Worm (Caenorhabditis elegans): ENCODE results near the gene T24H7.2.

The T24H7.2 gene

ce11 chrII:6247011-6247410 lies at the start of gene T24H7.2:
TSS of gene T24H7.2 (plus strand) at chrII:6247311.
- TF ChIP-seq lin-39 (tag; optimal IDR thresholded peaks at IDR 0.05) (no peak), lsy-2 (tag; optimal IDR thresholded peaks at IDR 0.05) (no peak), blmp-1 (tag; optimal IDR thresholded peaks at IDR 0.05; ENCODE audit: insufficient read depth) (no peak), ama-1 (optimal IDR thresholded peaks at IDR 0.05) (no peak), sem-4 (tag; optimal IDR thresholded peaks at IDR 0.05) (no peak), elt-1 (tag; optimal IDR thresholded peaks at IDR 0.05) (no peak), nhr-10 (tag; optimal IDR thresholded peaks at IDR 0.05) (no peak), ztf-4 (tag; optimal IDR thresholded peaks at IDR 0.05) (no peak)

ce11 chrII:6198468-6198867 lies 48.6 kb upstream of the T24H7.2 start, which contains the start of gene szy-4:
TSS of gene szy-4 (plus strand) at chrII:6198696.
- no peak for TF ChIP-seq sma-9 (GFP tag; optimal IDR thresholded peaks at IDR 0.05)
- TF ChIP-seq sma-9 (tag; optimal IDR thresholded peaks at IDR 0.05) = no peak
- no peak for TF ChIP-seq alr-1 (tag; optimal IDR thresholded peaks at IDR 0.05)
- no peak for TF ChIP-seq sem-4 (tag; optimal IDR thresholded peaks at IDR 0.05)
- no peak for TF ChIP-seq ztf-11 (tag; optimal IDR thresholded peaks at IDR 0.05)
- no peak for TF ChIP-seq fos-1 (tag; optimal IDR thresholded peaks at IDR 0.05)
- no peak for TF ChIP-seq nhr-6 (tag; optimal IDR thresholded peaks at IDR 0.05)
- no peak for TF ChIP-seq blmp-1 (tag; optimal IDR thresholded peaks at IDR 0.05; ENCODE audit: insufficient read depth)
- TF ChIP-seq unc-39 (tag; optimal IDR thresholded peaks at IDR 0.05) = no peak
- no peak for TF ChIP-seq R02D3.7 (tag; optimal IDR thresholded peaks at IDR 0.05)
- no peak for TF ChIP-seq crh-2 (tag; optimal IDR thresholded peaks at IDR 0.05)
- TF ChIP-seq ceh-82 (tag; optimal IDR thresholded peaks at IDR 0.05) = no peak
- no peak for TF ChIP-seq sma-3 (GFP tag; optimal IDR thresholded peaks at IDR 0.05)
- TF ChIP-seq nhr-10 (tag; optimal IDR thresholded peaks at IDR 0.05) = no peak
- no peak for TF ChIP-seq dmd-4 (tag; optimal IDR thresholded peaks at IDR 0.05)
- TF ChIP-seq C34F6.9 (tag; optimal IDR thresholded peaks at IDR 0.05) = no peak
- no peak for TF ChIP-seq lin-39 (tag; optimal IDR thresholded peaks at IDR 0.05)
- TF ChIP-seq ceh-16 (tag; optimal IDR thresholded peaks at IDR 0.05) = no peak
- no peak for TF ChIP-seq nhr-77 (tag; optimal IDR thresholded peaks at IDR 0.05)
- no peak for TF ChIP-seq F13H6.1 (tag; optimal IDR thresholded peaks at IDR 0.05)
- TF ChIP-seq skn-1 (tag; optimal IDR thresholded peaks at IDR 0.05) = no peak

- no peak for TF ChIP-seq mbf-1 (tag; optimal IDR thresholded peaks at IDR 0.05)
- no peak for TF ChIP-seq elt-3 (tag; optimal IDR thresholded peaks at IDR 0.05)
- no peak for TF ChIP-seq nhr-10 (tag; optimal IDR thresholded peaks at IDR 0.05)
- no peak for TF ChIP-seq dmd-4 (tag; optimal IDR thresholded peaks at IDR 0.05)
- no peak for TF ChIP-seq ama-1 (optimal IDR thresholded peaks at IDR 0.05)
- no peak for TF ChIP-seq ztf-4 (tag; optimal IDR thresholded peaks at IDR 0.05)
- TF ChIP-seq gmeb-1 (tag; optimal IDR thresholded peaks at IDR 0.05) = no peak
- TF ChIP-seq unc-39 (tag; optimal IDR thresholded peaks at IDR 0.05) = no peak
- no peak for TF ChIP-seq alr-1 (tag; optimal IDR thresholded peaks at IDR 0.05)
- TF ChIP-seq ZK546.5 (tag; optimal IDR thresholded peaks at IDR 0.05) = no peak
- TF ChIP-seq Y55F3AM.14 (GFP tag; optimal IDR thresholded peaks at IDR 0.05) = no peak
- TF ChIP-seq ztf-11 (tag; optimal IDR thresholded peaks at IDR 0.05) = no peak
- TF ChIP-seq lin-11 (tag; optimal IDR thresholded peaks at IDR 0.05) = no peak
- no peak for TF ChIP-seq nhr-6 (tag; optimal IDR thresholded peaks at IDR 0.05)
These were observed 48.1 kb upstream of the T24H7.2 start for ce11 chrII:6199010-6199409.

ce11 chrII:6202910-6203309 lies 44.2 kb upstream of the T24H7.2 start, which contains the start of gene C30B5.17:
TSS of gene C30B5.17 (minus strand) at chrII:6203010.
- no peak for TF ChIP-seq lin-39 (tag; optimal IDR thresholded peaks at IDR 0.05)
- TF ChIP-seq gmeb-1 (tag; optimal IDR thresholded peaks at IDR 0.05) = no peak
- TF ChIP-seq Y55F3AM.14 (GFP tag; optimal IDR thresholded peaks at IDR 0.05) = no peak
- no peak for TF ChIP-seq lin-11 (tag; optimal IDR thresholded peaks at IDR 0.05)
- TF ChIP-seq lsy-2 (tag; optimal IDR thresholded peaks at IDR 0.05) = no peak
- TF ChIP-seq R02D3.7 (tag; optimal IDR thresholded peaks at IDR 0.05) = no peak
- no peak for TF ChIP-seq ztf-1 (GFP tag; conservative IDR thresholded peaks at IDR 0.05)
- no peak for TF ChIP-seq mbf-1 (tag; optimal IDR thresholded peaks at IDR 0.05)

- TF ChIP-seq lsy-2 (tag; optimal IDR thresholded peaks at IDR 0.05) (no peak), F13H6.1 (tag; optimal IDR thresholded peaks at IDR 0.05) (no peak), ama-1 (optimal IDR thresholded peaks at IDR 0.05) (no peak), nhr-25 (tag; optimal IDR thresholded peaks at IDR 0.05) (no peak), R02D3.7 (tag; optimal IDR thresholded peaks at IDR 0.05) (no peak), nhr-11 (tag; optimal IDR thresholded peaks at IDR 0.05) (no peak), Y55F3AM.14 (GFP tag; optimal IDR thresholded peaks at IDR 0.05) (no peak), mbf-1 (tag; optimal IDR thresholded peaks at IDR 0.05) (no peak), peb-1 (tag; optimal IDR thresholded peaks at IDR 0.05) (no peak), egl-27 (tag; optimal IDR thresholded peaks at IDR 0.05) (no peak), unc-55 (GFP tag; optimal IDR thresholded peaks at IDR 0.05) (no peak), unc-39 (tag; optimal IDR thresholded peaks at IDR 0.05) (no peak), alr-1 (tag; optimal IDR thresholded peaks at IDR 0.05) (no peak), mdl-1 (tag; optimal IDR thresholded peaks at IDR 0.05) (no peak), mab-5 (tag; optimal IDR thresholded peaks at IDR 0.05) (no peak), ZK546.5 (tag; optimal IDR thresholded peaks at IDR 0.05) (no peak)
These were observed 39.9 kb upstream of the T24H7.2 start for ce11 chrII:6207252-6207651.
